Fruit fly (Drosophila melanogaster): ENCODE measurements around the gene CG13950.

The CG13950 gene

dm6 chr2L:859897-860296 lies at the start of gene CG13950:
CG13950 (plus strand) TSS chr2L:860197.
- TF ChIP-seq NFAT (GFP tag; IDR thresholded peaks at IDR 0.05) (no peak), mirr (GFP tag; optimal IDR thresholded peaks at IDR 0.05) (no peak), ash1 (GFP tag; optimal IDR thresholded peaks at IDR 0.05) (no peak)

DNA sequence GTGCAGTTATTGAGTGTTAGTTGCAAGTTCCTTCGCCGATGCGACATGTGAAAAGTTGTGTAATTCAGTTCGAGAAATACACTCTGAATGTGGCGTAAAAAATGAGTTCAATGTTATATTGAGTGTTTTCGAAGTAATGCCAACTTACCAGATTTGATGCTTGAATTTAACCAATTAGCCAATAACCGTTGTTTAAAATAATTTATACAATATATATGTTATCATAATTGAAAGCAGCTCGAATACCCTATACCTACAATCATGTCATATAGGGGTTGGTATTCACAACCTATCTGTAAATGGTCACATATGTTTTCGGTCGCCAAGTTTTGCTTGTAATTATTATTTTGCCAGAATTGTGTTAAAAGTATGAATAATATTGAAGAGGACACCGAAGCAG lies 49.7 kb upstream of the CG13950 start, which contains the start of gene Nnf1b:
Gene Nnf1b (plus strand): TSS at position 301 of the 400 bp plus-strand sequence.
- TF ChIP-seq grn (GFP tag; optimal IDR thresholded peaks at IDR 0.05) (peak; percentile 28), Dp (GFP tag; optimal IDR thresholded peaks at IDR 0.05) (peak; percentile 22), sens-2 (GFP tag; IDR thresholded peaks at IDR 0.05) (no peak), maf-S (GFP tag; optimal IDR thresholded peaks at IDR 0.05) (no peak), gfzf (GFP tag; optimal IDR thresholded peaks at IDR 0.05) (peak; percentile 49), bab2 (GFP tag; optimal IDR thresholded peaks at IDR 0.05) (no peak), CG2120 (GFP tag; optimal IDR thresholded peaks at IDR 0.05) (no peak), H15 (GFP tag; IDR thresholded peaks at IDR 0.05) (no peak), wek (GFP tag; optimal IDR thresholded peaks at IDR 0.05) (peak; percentile 86), vvl (GFP tag; IDR thresholded peaks at IDR 0.05) (peak; percentile 38; the same call in 1 of the 2 replicates), Med (GFP tag) (peak; percentile 35), mam (GFP tag; optimal IDR thresholded peaks at IDR 0.05) (no peak), CG1603 (tag; optimal IDR thresholded peaks at IDR 0.05) (peak; percentile 7), pzg (GFP tag; optimal IDR thresholded peaks at IDR 0.05) (peak; percentile 19), stwl (tag; optimal IDR thresholded peaks at IDR 0.05) (peak; percentile 35), CG10267 (tag; optimal IDR thresholded peaks at IDR 0.05) (peak; percentile 4), CG3407 (GFP tag; optimal IDR thresholded peaks at IDR 0.05) (no peak), CG14710 (tag; optimal IDR thresholded peaks at IDR 0.05) (peak; percentile 9)

DNA sequence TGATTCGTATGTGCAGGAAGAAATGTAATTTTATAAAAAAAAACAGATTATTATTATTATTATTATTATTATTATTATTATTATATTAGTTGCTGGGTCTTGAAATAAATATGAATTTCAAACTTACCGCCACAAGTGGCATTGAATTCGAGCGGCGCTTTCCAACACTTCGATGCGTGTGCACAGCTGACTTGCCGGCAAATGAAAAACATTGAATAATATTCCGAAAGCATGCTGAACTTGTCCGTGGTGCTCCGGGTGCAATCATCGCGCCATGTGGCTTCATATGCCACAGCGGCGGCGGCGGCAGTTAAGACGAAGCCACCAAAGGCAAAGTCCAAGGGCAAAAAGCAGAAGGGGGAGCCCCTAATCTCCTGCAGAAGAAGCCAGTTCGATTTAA lies 48.6 kb upstream of the CG13950 start, which contains the start of gene Dbp21E2:
Gene Dbp21E2 (plus strand): TSS at position 180 of the 400 bp plus-strand sequence.
- TF ChIP-seq MESR4 (GFP tag; optimal IDR thresholded peaks at IDR 0.05) (peak; percentile 38), CG15514 (GFP tag; optimal IDR thresholded peaks at IDR 0.05) (peak; percentile 11), MBD-R2 (GFP tag; IDR thresholded peaks at IDR 0.05) (peak; percentile 74), gfzf (GFP tag; optimal IDR thresholded peaks at IDR 0.05) (no peak), crp (GFP tag; optimal IDR thresholded peaks at IDR 0.05) (peak in 1 of 2 experiments; percentile 84), yki (optimal IDR thresholded peaks at IDR 0.05) (no peak), Dll (GFP tag; IDR thresholded peaks at IDR 0.05; ENCODE audit: partially characterized antibody) (peak; percentile 18; the same call in 1 of the 4 replicates), pita (GFP tag; optimal IDR thresholded peaks at IDR 0.05) (no peak), Dp (GFP tag; optimal IDR thresholded peaks at IDR 0.05) (peak; percentile 84), chinmo (GFP tag; IDR thresholded peaks at IDR 0.05; ENCODE audit: partially characterized antibody) (0 out of 4 replicates have a peak, but pooled peaks have one; percentile 6), gcm2 (GFP tag; optimal IDR thresholded peaks at IDR 0.05) (no peak), CG34422 (GFP tag; IDR thresholded peaks at IDR 0.05) (peak; percentile 34; the same call in 1 of the 3 replicates), Optix (GFP tag; IDR thresholded peaks at IDR 0.05) (no peak), Side (GFP tag; optimal IDR thresholded peaks at IDR 0.05) (no peak), Atf-2 (GFP tag; optimal IDR thresholded peaks at IDR 0.05) (no peak), Hr78 (GFP tag; optimal IDR thresholded peaks at IDR 0.05) (no peak), unc-4 (GFP tag; IDR thresholded peaks at IDR 0.05; ENCODE audit: partially characterized antibody) (0 out of 2 replicates have a peak, but pooled peaks have one; percentile 17), CG18599 (GFP tag; optimal IDR thresholded peaks at IDR 0.05) (no peak), CG4707 (GFP tag; optimal IDR thresholded peaks at IDR 0.05) (no peak), Nf-YC (tag; optimal IDR thresholded peaks at IDR 0.05) (no peak), CG10267 (tag; optimal IDR thresholded peaks at IDR 0.05) (peak; percentile 83), E2f2 (GFP tag; IDR thresholded peaks at IDR 0.05) (peak; percentile 93), CG6175 (GFP tag; IDR thresholded peaks at IDR 0.05) (no peak), CG7786 (GFP tag; optimal IDR thresholded peaks at IDR 0.05) (no peak), CG6254 (GFP tag; optimal IDR thresholded peaks at IDR 0.05) (no peak), Pdp1 (GFP tag; optimal IDR thresholded peaks at IDR 0.05) (peak in 1 of 2 experiments; percentile 87), Antp (GFP tag; optimal IDR thresholded peaks at IDR 0.05) (no peak), ci (GFP tag; IDR thresholded peaks at IDR 0.05) (peak; percentile 13; the same call in 1 of the 3 replicates), CG2120 (GFP tag; optimal IDR thresholded peaks at IDR 0.05) (peak; percentile 1), pzg (GFP tag; optimal IDR thresholded peaks at IDR 0.05) (peak; percentile 24), Sox100B (GFP tag; optimal IDR thresholded peaks at IDR 0.05) (no peak)

All from whole organism, embryonic.